Fruit fly (Drosophila melanogaster) whole organism, wandering third instar larva: ENCODE data around the gene Fas3.

Experiments used
- Abd-B ChIP-seq: fragments of >200 bp; optimal IDR thresholded peaks from 2 replicates; lab custom pipeline; 2017; ENCODE audit warnings: missing biosample characterization, missing genetic modification characterization
- CG9705 ChIP-seq: fragments of 200-800 bp; sonication (Bioruptor generic); optimal IDR thresholded peaks from 2 replicates; lab custom pipeline; 2018; ENCODE audit warnings: missing biosample characterization, mild to moderate bottlenecking, missing genetic modification characterization
- CrebA ChIP-seq: fragments of 200-800 bp; sonication (Bioruptor generic); optimal IDR thresholded peaks from 2 replicates; lab custom pipeline; 2016; ENCODE audit warnings: missing biosample characterization, mild to moderate bottlenecking, missing genetic modification characterization, borderline replicate concordance
- Dfd ChIP-seq: fragments of >200 bp; optimal IDR thresholded peaks from 2 replicates; lab custom pipeline; 2017; ENCODE audit warnings: missing biosample characterization, missing genetic modification characterization
- Dif ChIP-seq: fragments of 200-275, 200-300 bp; sonication (Bioruptor generic); optimal IDR thresholded peaks from 2 replicates; lab custom pipeline; 2018; ENCODE audit warnings: missing biosample characterization, missing genetic modification characterization; ENCODE audit not compliant: partially characterized antibody
- GATAd ChIP-seq: sonication (Bioruptor generic); optimal IDR thresholded peaks from 2 replicates; lab custom pipeline; 2016; ENCODE audit warnings: missing biosample characterization, missing genetic modification characterization
- HLH106 ChIP-seq: fragments of 200-800 bp; optimal IDR thresholded peaks from 3 replicates; lab custom pipeline; 2019; ENCODE audit warnings: missing biosample characterization, mild to moderate bottlenecking, missing genetic modification characterization, moderate library complexity
- Hnf4 ChIP-seq: fragments of 200-800 bp; sonication (Bioruptor generic); optimal IDR thresholded peaks from 2 replicates; lab custom pipeline; 2016; ENCODE audit warnings: missing biosample characterization, mild to moderate bottlenecking, missing genetic modification characterization
- Hr78 ChIP-seq: fragments of >200 bp; optimal IDR thresholded peaks from 2 replicates; lab custom pipeline; 2017; ENCODE audit warnings: missing biosample characterization, missing genetic modification characterization
- Hr83 ChIP-seq: fragments of 200-300 bp; sonication (Bioruptor generic); optimal IDR thresholded peaks from 2 replicates; lab custom pipeline; 2016; ENCODE audit warnings: missing biosample characterization, mild to moderate bottlenecking, missing genetic modification characterization, moderate library complexity; ENCODE audit not compliant: poor library complexity, severe bottlenecking
- Mio ChIP-seq: sonication (Bioruptor generic); optimal IDR thresholded peaks from 2 replicates; lab custom pipeline; 2016; ENCODE audit warnings: missing biosample characterization, missing genetic modification characterization
- Myc ChIP-seq: fragments of >200 bp; optimal IDR thresholded peaks from 2 replicates; lab custom pipeline; 2017
- N ChIP-seq: fragments of >200 bp; optimal IDR thresholded peaks from 2 replicates; lab custom pipeline; 2018; ENCODE audit warnings: missing biosample characterization, missing external identifiers, missing genetic modification characterization
- OdsH ChIP-seq: fragments of 200-800 bp; sonication (Bioruptor generic); optimal IDR thresholded peaks from 2 replicates; lab custom pipeline; 2016; ENCODE audit warnings: missing biosample characterization, mild to moderate bottlenecking, missing genetic modification characterization
- Rel ChIP-seq, 2 experiments: fragments of 200-800 bp; sonication (Bioruptor generic) in 1 of 2; optimal IDR thresholded peaks; 2 replicates in 1 of 2; 3 replicates in 1 of 2; lab custom pipeline; 2016 to 2019; ENCODE audit warnings: mild to moderate bottlenecking in 2 of 2, missing biosample characterization in 2 of 2, missing genetic modification characterization in 2 of 2, moderate library complexity in 1 of 2
- Sp1 ChIP-seq: fragments of 200-800 bp; sonication (Bioruptor generic); optimal IDR thresholded peaks from 3 replicates; lab custom pipeline; 2019; ENCODE audit warnings: missing biosample characterization, mild to moderate bottlenecking, missing genetic modification characterization, moderate library complexity
- Vsx2 ChIP-seq: fragments of 200-300, 225-300 bp; sonication (Bioruptor generic); optimal IDR thresholded peaks from 2 replicates; lab custom pipeline; 2018; ENCODE audit warnings: missing biosample characterization, missing genetic modification characterization; ENCODE audit not compliant: partially characterized antibody
- br ChIP-seq: fragments of 200-800 bp; sonication (Bioruptor generic); optimal IDR thresholded peaks from 2 replicates; lab custom pipeline; 2016; ENCODE audit warnings: missing biosample characterization, missing genetic modification characterization
- brk ChIP-seq: fragments of 200-800 bp; sonication (Bioruptor generic); optimal IDR thresholded peaks from 2 replicates; lab custom pipeline; 2016; ENCODE audit warnings: missing biosample characterization, mild to moderate bottlenecking, missing genetic modification characterization
- dl ChIP-seq, 2 experiments: fragments of 175-275, 200-275 bp in 1 of 2; fragments of 200-275 bp in 1 of 2; sonication (Bioruptor generic); optimal IDR thresholded peaks; lab custom pipeline; 2018; ENCODE audit warnings: mild to moderate bottlenecking in 2 of 2, missing biosample characterization in 2 of 2, missing genetic modification characterization in 2 of 2, moderate library complexity in 2 of 2; ENCODE audit not compliant: partially characterized antibody in 2 of 2, insufficient read depth in 1 of 2
- dmrt93B ChIP-seq: fragments of 200-800 bp; sonication (Bioruptor generic); optimal IDR thresholded peaks from 2 replicates; lab custom pipeline; 2018; ENCODE audit warnings: missing biosample characterization, mild to moderate bottlenecking, missing genetic modification characterization
- dsf ChIP-seq: sonication (Bioruptor generic); optimal IDR thresholded peaks from 2 replicates; lab custom pipeline; 2016; ENCODE audit warnings: missing biosample characterization, missing genetic modification characterization, borderline replicate concordance
- ey ChIP-seq: fragments of 200-800 bp; sonication (Bioruptor generic); optimal IDR thresholded peaks from 2 replicates; lab custom pipeline; 2016; ENCODE audit warnings: missing biosample characterization, missing genetic modification characterization
- foxo ChIP-seq, 2 experiments: fragments of 200-800 bp; sonication (Bioruptor generic); optimal IDR thresholded peaks; 2 replicates in 1 of 2; 3 replicates in 1 of 2; lab custom pipeline; 2016 to 2017; ENCODE audit warnings: missing biosample characterization in 2 of 2, missing genetic modification characterization in 2 of 2
- fru ChIP-seq: fragments of 200-800 bp; sonication (Bioruptor generic); optimal IDR thresholded peaks from 3 replicates; lab custom pipeline; 2016; ENCODE audit warnings: missing biosample characterization, mild to moderate bottlenecking, missing genetic modification characterization
- h ChIP-seq: fragments of 200-800 bp; sonication (Bioruptor generic); optimal IDR thresholded peaks from 3 replicates; lab custom pipeline; 2016; ENCODE audit warnings: missing biosample characterization, mild to moderate bottlenecking, missing genetic modification characterization
- jim ChIP-seq: fragments of 175-275, 200-325 bp; sonication (Bioruptor generic); optimal IDR thresholded peaks from 2 replicates; lab custom pipeline; 2016; ENCODE audit warnings: missing biosample characterization, mild to moderate bottlenecking, missing genetic modification characterization
- lola ChIP-seq: fragments of >200 bp; optimal IDR thresholded peaks from 2 replicates; lab custom pipeline; 2017; ENCODE audit warnings: missing biosample characterization, missing genetic modification characterization
- pan ChIP-seq: fragments of >200 bp; optimal IDR thresholded peaks from 2 replicates; lab custom pipeline; 2017
- psq ChIP-seq: fragments of 200-800 bp; sonication (Bioruptor generic); optimal IDR thresholded peaks from 3 replicates; lab custom pipeline; 2017; ENCODE audit warnings: missing biosample characterization, mild to moderate bottlenecking, missing genetic modification characterization, moderate library complexity
- rgr ChIP-seq: fragments of 200-800 bp; sonication (Bioruptor generic); optimal IDR thresholded peaks from 3 replicates; lab custom pipeline; 2016; ENCODE audit warnings: missing biosample characterization, mild to moderate bottlenecking, missing genetic modification characterization
- sage ChIP-seq: fragments of 200-800 bp; sonication (Bioruptor generic); optimal IDR thresholded peaks from 2 replicates; lab custom pipeline; 2016; ENCODE audit warnings: missing biosample characterization, mild to moderate bottlenecking, missing genetic modification characterization
- sv ChIP-seq: fragments of 200-800 bp; sonication (Bioruptor generic); optimal IDR thresholded peaks from 3 replicates; lab custom pipeline; 2016; ENCODE audit warnings: missing biosample characterization, missing genetic modification characterization
- tai ChIP-seq: sonication (Bioruptor generic); optimal IDR thresholded peaks from 2 replicates; lab custom pipeline; 2016; ENCODE audit warnings: missing biosample characterization, missing genetic modification characterization
- usp ChIP-seq: fragments of >200 bp; optimal IDR thresholded peaks from 2 replicates; lab custom pipeline; 2017; ENCODE audit warnings: missing biosample characterization, missing genetic modification characterization
- woc ChIP-seq: sonication (Bioruptor generic); optimal IDR thresholded peaks from 2 replicates; lab custom pipeline; 2016; ENCODE audit warnings: missing biosample characterization, mild to moderate bottlenecking, missing genetic modification characterization

The Fas3 gene

dm6 chr2L:18307823-18308222 lies 12.1 kb upstream of the Fas3 start:
- no peak for TF ChIP-seq jim (GFP tag; lab: Kevin White, UChicago)
- TF ChIP-seq dl (GFP tag; optimal IDR thresholded peaks at IDR 0.05; lab: Kevin White, UChicago; ENCODE audit: insufficient read depth in 1 of 2, partially characterized antibody in 2 of 2), result no peak
- TF ChIP-seq psq, result no peak
- TF ChIP-seq Mio (GFP tag; lab: Kevin White, UChicago), result no peak

- TF ChIP-seq CrebA (GFP tag; lab: Kevin White, UChicago), result no peak
- no peak for TF ChIP-seq Hr78
- TF ChIP-seq ey (GFP tag; lab: Kevin White, UChicago), result no peak
- TF ChIP-seq tai (GFP tag; lab: Kevin White, UChicago), result no peak
- TF ChIP-seq jim (GFP tag; lab: Kevin White, UChicago), result no peak
- no peak for TF ChIP-seq Myc (lab: Kevin White, UChicago)
- no peak for TF ChIP-seq Mio (GFP tag; lab: Kevin White, UChicago)
- no peak for TF ChIP-seq HLH106 (tag; lab: Kevin White, UChicago)
- TF ChIP-seq foxo (GFP tag; optimal IDR thresholded peaks at IDR 0.05; lab: Kevin White, UChicago), result no peak
- no peak for TF ChIP-seq dmrt93B (GFP tag; lab: Kevin White, UChicago)
- no peak for TF ChIP-seq Vsx2 (GFP tag; lab: Kevin White, UChicago)
- no peak for TF ChIP-seq h
- TF ChIP-seq dsf (GFP tag; lab: Kevin White, UChicago), result no peak
- TF ChIP-seq CG9705 (GFP tag; lab: Kevin White, UChicago), result no peak
- no peak for TF ChIP-seq woc (GFP tag; lab: Kevin White, UChicago)
- no peak for TF ChIP-seq sv (GFP tag; lab: Kevin White, UChicago)
- TF ChIP-seq N (GFP tag; lab: Kevin White, UChicago), result no peak
- no peak for TF ChIP-seq Hr83 (GFP tag; lab: Kevin White, UChicago)
- TF ChIP-seq Abd-B (GFP tag; lab: Kevin White, UChicago), result no peak
Observed at dm6 chr2L:18308652-18309051, 11.2 kb upstream of the Fas3 start.

dm6 chr2L:18309346-18309745 lies 10.6 kb upstream of the Fas3 start, which contains the start of gene CG43354:
CG43354 (minus strand) TSS chr2L:18309446.
- TF ChIP-seq N (GFP tag; lab: Kevin White, UChicago), result no peak
- no peak for TF ChIP-seq Myc (lab: Kevin White, UChicago)
- no peak for TF ChIP-seq Abd-B (GFP tag; lab: Kevin White, UChicago)
- TF ChIP-seq dmrt93B (GFP tag; lab: Kevin White, UChicago), result no peak
- no peak for TF ChIP-seq fru
- TF ChIP-seq Dfd (GFP tag; lab: Kevin White, UChicago), result no peak
- TF ChIP-seq CG9705 (GFP tag; lab: Kevin White, UChicago), result no peak
- no peak for TF ChIP-seq br (GFP tag; lab: Kevin White, UChicago)
- no peak for TF ChIP-seq brk (GFP tag; lab: Kevin White, UChicago)
- no peak for TF ChIP-seq CrebA (GFP tag; lab: Kevin White, UChicago)
- no peak for TF ChIP-seq jim (GFP tag; lab: Kevin White, UChicago)
- TF ChIP-seq GATAd, result no peak
- no peak for TF ChIP-seq woc (GFP tag; lab: Kevin White, UChicago)
- no peak for TF ChIP-seq OdsH (GFP tag; lab: Kevin White, UChicago)
- TF ChIP-seq dl (GFP tag; optimal IDR thresholded peaks at IDR 0.05; lab: Kevin White, UChicago; ENCODE audit: insufficient read depth in 1 of 2, partially characterized antibody in 2 of 2), result no peak

dm6 chr2L:18310489-18310888 lies 9.4 kb upstream of the Fas3 start:
- TF ChIP-seq sv (GFP tag; lab: Kevin White, UChicago) (peak; percentile 34), Hnf4 (peak; percentile 81), CrebA (GFP tag; lab: Kevin White, UChicago) (peak; percentile 27), woc (GFP tag; lab: Kevin White, UChicago) (peak; percentile 21), HLH106 (tag; lab: Kevin White, UChicago) (peak; percentile 89), Hr83 (GFP tag; lab: Kevin White, UChicago) (no peak), Vsx2 (GFP tag; lab: Kevin White, UChicago) (no peak), foxo (GFP tag; optimal IDR thresholded peaks at IDR 0.05; lab: Kevin White, UChicago) (peak in 1 of 2 experiments; percentile 90), Hr78 (no peak), OdsH (GFP tag; lab: Kevin White, UChicago) (peak; percentile 82), GATAd (no peak), dl (GFP tag; optimal IDR thresholded peaks at IDR 0.05; lab: Kevin White, UChicago; ENCODE audit: insufficient read depth in 1 of 2, partially characterized antibody in 2 of 2) (no peak), rgr (GFP tag; lab: Kevin White, UChicago) (peak; percentile 85), CG9705 (GFP tag; lab: Kevin White, UChicago) (peak; percentile 66), psq (peak; percentile 74), sage (peak; percentile 62), Sp1 (peak; percentile 91), lola (GFP tag; lab: Kevin White, UChicago) (no peak), N (GFP tag; lab: Kevin White, UChicago) (no peak), ey (GFP tag; lab: Kevin White, UChicago) (peak; percentile 57), jim (GFP tag; lab: Kevin White, UChicago) (no peak), tai (GFP tag; lab: Kevin White, UChicago) (peak; percentile 49), dsf (GFP tag; lab: Kevin White, UChicago) (peak; percentile 52), brk (GFP tag; lab: Kevin White, UChicago) (peak; percentile 79), usp (GFP tag; lab: Kevin White, UChicago) (no peak), br (GFP tag; lab: Kevin White, UChicago) (peak; percentile 78), pan (lab: Kevin White, UChicago) (no peak), Abd-B (GFP tag; lab: Kevin White, UChicago) (no peak), Myc (lab: Kevin White, UChicago) (no peak), Dif (GFP tag; lab: Kevin White, UChicago) (no peak), fru (peak; percentile 80), h (peak; percentile 77), Rel (GFP tag; optimal IDR thresholded peaks at IDR 0.05; lab: Kevin White, UChicago) (no peak), Rel (tag; optimal IDR thresholded peaks at IDR 0.05; lab: Kevin White, UChicago) (no peak), dmrt93B (GFP tag; lab: Kevin White, UChicago) (peak; percentile 63)
